Worm (Caenorhabditis elegans) whole organism, L3 larva: Measurements from ENCODE around the gene M02E1.1.

Experiments
- ama-1 ChIP-seq: fragments of 150-350 bp; optimal IDR thresholded peaks from 2 replicates; lab custom pipeline; 2018
- daf-12 ChIP-seq: fragments of 150-350 bp; optimal IDR thresholded peaks from 2 replicates; lab custom pipeline; 2014; ENCODE audit warnings: missing biosample characterization, missing genetic modification reagents, missing genetic modification characterization
- elt-1 ChIP-seq: fragments of 150-350 bp; optimal IDR thresholded peaks from 2 replicates; lab custom pipeline; 2014; ENCODE audit warnings: missing biosample characterization, missing genetic modification characterization
- lin-15B ChIP-seq: fragments of 150-350 bp; optimal IDR thresholded peaks from 2 replicates; lab custom pipeline; 2014; ENCODE audit warnings: missing biosample characterization, missing genetic modification characterization
- mdl-1 ChIP-seq: fragments of 150-350 bp; optimal IDR thresholded peaks from 2 replicates; lab custom pipeline; 2014; ENCODE audit warnings: missing biosample characterization, missing genetic modification characterization
- nhr-11 ChIP-seq: fragments of 150-350 bp; optimal IDR thresholded peaks from 2 replicates; lab custom pipeline; 2014; ENCODE audit warnings: missing biosample characterization, missing genetic modification characterization
- unc-39 ChIP-seq: sonication (generic microtip); optimal IDR thresholded peaks from 4 replicates; lab custom pipeline; 2017; ENCODE audit warnings: missing biosample characterization, missing genetic modification characterization
- zag-1 ChIP-seq: fragments of 150-350 bp; optimal IDR thresholded peaks from 2 replicates; lab custom pipeline; 2014; ENCODE audit warnings: missing biosample characterization, missing genetic modification characterization

ce11 chrX:357792-358191 lies 31.9 kb downstream of the M02E1.1 start, which contains the start of gene C04E7.1:
- TF ChIP-seq nhr-11 (tag; lab: Kevin White, UChicago) = no peak
- no peak for TF ChIP-seq zag-1 (tag; lab: Kevin White, UChicago)
- no peak for TF ChIP-seq elt-1 (tag; lab: Kevin White, UChicago)
- no peak for TF ChIP-seq mdl-1 (tag; lab: Kevin White, UChicago)
- TF ChIP-seq unc-39 (tag; lab: Kevin White, UChicago) = no peak
- no peak for TF ChIP-seq daf-12 (tag; lab: Kevin White, UChicago)
- TF ChIP-seq ama-1 = no peak
- TF ChIP-seq lin-15B = no peak
